Worm (Caenorhabditis elegans): Measurements from ENCODE around the gene F58F12.2.

Gene F58F12.2

ce11 chrII:6339948-6340347, 47.9 kb downstream of the F58F12.2 start, which contains the start of gene C32D5.7:
C32D5.7 (minus strand) TSS chrII:6340048.
- TF ChIP-seq nhr-28 (tag; optimal IDR thresholded peaks at IDR 0.05) (no peak), unc-39 (tag; optimal IDR thresholded peaks at IDR 0.05) (no peak), lsy-2 (tag; optimal IDR thresholded peaks at IDR 0.05) (no peak)

DNA sequence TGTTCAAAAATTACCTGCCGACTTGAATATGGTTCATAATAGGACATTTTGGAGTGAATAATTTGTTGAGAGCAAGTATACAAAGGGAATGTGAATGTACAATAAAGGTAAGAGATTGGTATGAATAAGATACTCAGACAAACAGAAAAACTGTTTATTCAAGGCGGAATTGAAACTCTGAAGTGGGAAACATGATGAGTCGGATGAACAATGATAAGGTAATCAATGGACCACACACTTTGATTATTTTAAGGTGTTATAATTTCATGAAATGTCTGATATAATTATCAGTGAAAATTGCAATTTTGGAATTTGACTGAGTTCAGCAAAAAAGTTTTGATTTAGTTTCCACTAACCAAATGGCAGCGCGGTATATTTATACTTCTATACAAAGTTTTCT, 48.3 kb downstream of the F58F12.2 start:
- TF ChIP-seq ceh-83 (GFP tag; optimal IDR thresholded peaks at IDR 0.05) (no peak), M03D4.4 (tag; optimal IDR thresholded peaks at IDR 0.05) (no peak), unc-120 (tag; optimal IDR thresholded peaks at IDR 0.05; ENCODE audit: poor library complexity, severe bottlenecking) (no peak), nhr-28 (tag; optimal IDR thresholded peaks at IDR 0.05) (no peak), mab-5 (tag; optimal IDR thresholded peaks at IDR 0.05) (no peak), elt-1 (tag; optimal IDR thresholded peaks at IDR 0.05; ENCODE audit: borderline replicate concordance, insufficient read depth) (no peak), snpc-4 (tag; optimal IDR thresholded peaks at IDR 0.05) (no peak), pha-4 (tag; optimal IDR thresholded peaks at IDR 0.05) (no peak), lsy-2 (tag; optimal IDR thresholded peaks at IDR 0.05) (no peak), sptf-1 (tag; optimal IDR thresholded peaks at IDR 0.05) (no peak), drap-1 (GFP tag; optimal IDR thresholded peaks at IDR 0.05) (no peak)
